Fruit fly (Drosophila melanogaster): ENCODE measurements around the gene Rim.

DNA sequence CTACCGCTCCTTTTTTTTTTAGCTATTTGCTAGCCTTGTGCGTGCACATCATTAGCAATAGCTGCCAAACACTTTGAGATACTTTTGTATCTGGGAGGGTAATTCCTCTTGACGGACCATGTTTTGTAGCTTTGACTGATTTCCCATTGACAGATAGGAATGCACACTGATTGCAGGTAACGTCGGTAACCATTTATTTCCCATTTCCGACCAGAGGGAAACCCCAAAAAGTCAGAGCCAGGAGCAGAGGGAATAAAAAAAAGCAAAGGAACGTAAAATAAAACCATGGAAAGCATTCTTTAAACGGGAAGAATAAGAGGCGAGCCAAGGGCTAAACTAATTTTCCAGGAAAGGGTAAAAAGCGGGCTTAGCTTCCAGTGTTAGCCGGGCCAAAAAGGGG is 41.9 kb upstream of the Rim start:
- no peak for TF ChIP-seq pan (optimal IDR thresholded peaks at IDR 0.05)
- no peak for TF ChIP-seq psq (optimal IDR thresholded peaks at IDR 0.05)
- no peak for TF ChIP-seq usp (GFP tag; optimal IDR thresholded peaks at IDR 0.05)
- no peak for TF ChIP-seq Dll (optimal IDR thresholded peaks at IDR 0.05)
- TF ChIP-seq CG8478 (optimal IDR thresholded peaks at IDR 0.05): no peak
